Fruit fly (Drosophila melanogaster) whole organism, embryonic: ENCODE measurements around the gene Ada1-1.

Source experiments
- Atf3 ChIP-seq: fragments of 200-800 bp; sonication (Bioruptor generic); optimal IDR thresholded peaks from 3 replicates; lab custom pipeline; 2016; ENCODE audit warnings: missing biosample characterization, missing genetic modification characterization
- Bteb2 ChIP-seq: fragments of 200-800 bp; sonication (Bioruptor generic); optimal IDR thresholded peaks from 2 replicates; lab custom pipeline; 2016; ENCODE audit warnings: missing biosample characterization, missing genetic modification characterization
- CG10543 ChIP-seq: fragments of 200-800 bp; sonication (Bioruptor generic); optimal IDR thresholded peaks from 3 replicates; lab custom pipeline; 2017; ENCODE audit warnings: missing biosample characterization, mild to moderate bottlenecking, missing genetic modification characterization, moderate library complexity
- CG14050 ChIP-seq: fragments of 200-800 bp; sonication (Bioruptor generic); IDR thresholded peaks from 3 replicates; pipeline ENCODE4 v1.3.6; 2022; ENCODE audit warnings: missing biosample characterization, missing genetic modification characterization
- CG14860 ChIP-seq: fragments of 200-800 bp; sonication (Bioruptor generic); IDR thresholded peaks from 3 replicates; pipeline ENCODE4 v1.3.6; 2022; ENCODE audit warnings: missing biosample characterization, missing genetic modification characterization; ENCODE audit not compliant: partially characterized antibody
- CG17359 ChIP-seq: fragments of 200-800 bp; sonication (Bioruptor generic); optimal IDR thresholded peaks from 3 replicates; lab custom pipeline; 2018; ENCODE audit warnings: missing biosample characterization, mild to moderate bottlenecking, missing genetic modification characterization, moderate library complexity
- CG17385 ChIP-seq: fragments of 200-800 bp; sonication (Bioruptor generic); optimal IDR thresholded peaks from 3 replicates; lab custom pipeline; 2018; ENCODE audit warnings: missing biosample characterization, mild to moderate bottlenecking, missing genetic modification characterization
- CG17802 ChIP-seq: fragments of 200-800 bp; sonication (Bioruptor generic); optimal IDR thresholded peaks from 2 replicates; lab custom pipeline; 2018; ENCODE audit warnings: missing biosample characterization, mild to moderate bottlenecking, missing genetic modification characterization, moderate library complexity
- CG2889 ChIP-seq: fragments of 200-800 bp; sonication (Bioruptor generic); IDR thresholded peaks from 3 replicates; pipeline ENCODE4 v1.3.6; 2022; ENCODE audit warnings: missing biosample characterization, missing genetic modification characterization
- CG3163 ChIP-seq: fragments of 200-800 bp; sonication (Bioruptor generic); optimal IDR thresholded peaks from 3 replicates; lab custom pipeline; 2016; ENCODE audit warnings: missing biosample characterization, missing genetic modification characterization
- CG34422 ChIP-seq: fragments of 200-800 bp; sonication (Bioruptor generic); IDR thresholded peaks from 3 replicates; pipeline ENCODE4 v1.3.6; 2022; ENCODE audit warnings: missing biosample characterization, missing genetic modification characterization
- CG3838 ChIP-seq: fragments of 200-800 bp; sonication (Bioruptor generic); optimal IDR thresholded peaks from 3 replicates; lab custom pipeline; 2016; ENCODE audit warnings: missing biosample characterization, missing genetic modification characterization
- CG8359 ChIP-seq: fragments of 200-800 bp; sonication (Bioruptor generic); optimal IDR thresholded peaks from 2 replicates; lab custom pipeline; 2017; ENCODE audit warnings: missing biosample characterization, mild to moderate bottlenecking, missing genetic modification characterization, borderline replicate concordance
- CG8388 ChIP-seq: fragments of 200-800 bp; sonication (Bioruptor generic); optimal IDR thresholded peaks from 2 replicates; lab custom pipeline; 2019; ENCODE audit warnings: missing biosample characterization, mild to moderate bottlenecking, missing genetic modification characterization, moderate library complexity
- Dad ChIP-seq: fragments of 200-800 bp; sonication (Bioruptor generic); optimal IDR thresholded peaks from 3 replicates; lab custom pipeline; 2016; ENCODE audit warnings: missing biosample characterization, missing genetic modification characterization
- Dfd ChIP-seq, 2 experiments: fragments of >200 bp; optimal IDR thresholded peaks; 2 replicates each; lab custom pipeline; 2017; ENCODE audit warnings: missing biosample characterization in 2 of 2, missing genetic modification characterization in 2 of 2
- Dip2 ChIP-seq: fragments of 200-800 bp; sonication (Bioruptor generic); IDR thresholded peaks from 2 replicates; pipeline ENCODE4 v1.3.6; 2022; ENCODE audit warnings: missing biosample characterization, missing genetic modification characterization
- Doc2 ChIP-seq: fragments of 200-800 bp; sonication (Bioruptor generic); IDR thresholded peaks from 2 replicates; pipeline ENCODE4 v1.3.6; 2022; ENCODE audit warnings: missing biosample characterization, missing genetic modification characterization
- Dp ChIP-seq: fragments of 200-800 bp; sonication (Bioruptor generic); optimal IDR thresholded peaks from 2 replicates; lab custom pipeline; 2018; ENCODE audit warnings: missing biosample characterization, mild to moderate bottlenecking, missing genetic modification characterization, moderate library complexity
- E2f1 ChIP-seq: fragments of 200-800 bp; sonication (Bioruptor generic); IDR thresholded peaks from 2 replicates; pipeline ENCODE4 v1.3.6; 2022; ENCODE audit warnings: missing biosample characterization, missing genetic modification characterization
- HLHmδ ChIP-seq: fragments of 200-800 bp; sonication (Bioruptor generic); optimal IDR thresholded peaks from 2 replicates; lab custom pipeline; 2018; ENCODE audit warnings: missing biosample characterization, mild to moderate bottlenecking, missing genetic modification characterization, moderate library complexity
- MBD-R2 ChIP-seq: fragments of 200-800 bp; sonication (Bioruptor generic); IDR thresholded peaks from 2 replicates; pipeline ENCODE4 v1.3.6; 2022; ENCODE audit warnings: missing biosample characterization, missing genetic modification characterization
- Mad ChIP-seq: fragments of 200-800 bp; sonication (Bioruptor generic); optimal IDR thresholded peaks from 2 replicates; lab custom pipeline; 2016; ENCODE audit warnings: missing biosample characterization, missing genetic modification characterization
- Opbp ChIP-seq: fragments of 200-800 bp; sonication (Bioruptor generic); IDR thresholded peaks from 3 replicates; pipeline ENCODE4 v1.3.6; 2022; ENCODE audit warnings: missing biosample characterization, missing genetic modification characterization; ENCODE audit not compliant: partially characterized antibody
- Ptx1 ChIP-seq: fragments of 200-800 bp; sonication (Bioruptor generic); IDR thresholded peaks from 2 replicates; pipeline ENCODE4 v1.3.6; 2022; ENCODE audit warnings: missing biosample characterization, missing genetic modification characterization
- Vsx1 ChIP-seq: fragments of 200-800 bp; sonication (Bioruptor generic); optimal IDR thresholded peaks from 2 replicates; lab custom pipeline; 2017; ENCODE audit warnings: missing biosample characterization, mild to moderate bottlenecking, missing genetic modification characterization, missing genetic modification reagents
- amos ChIP-seq: fragments of 200-800 bp; sonication (Bioruptor generic); IDR thresholded peaks from 2 replicates; pipeline ENCODE4 v1.3.6; 2022; ENCODE audit warnings: missing biosample characterization, missing genetic modification characterization; ENCODE audit not compliant: partially characterized antibody
- ap ChIP-seq: fragments of 200-800 bp; sonication (Bioruptor generic); IDR thresholded peaks from 2 replicates; pipeline ENCODE4 v1.3.6; 2022; ENCODE audit warnings: missing biosample characterization, missing genetic modification characterization
- ara ChIP-seq: fragments of 200-800 bp; sonication (Bioruptor generic); IDR thresholded peaks from 2 replicates; pipeline ENCODE4 v1.3.6; 2022; ENCODE audit warnings: missing biosample characterization, missing genetic modification characterization
- ato ChIP-seq: fragments of 200-800 bp; sonication (Bioruptor generic); IDR thresholded peaks from 2 replicates; pipeline ENCODE4 v1.3.6; 2022; ENCODE audit warnings: missing biosample characterization, missing genetic modification characterization; ENCODE audit not compliant: partially characterized antibody
- bigmax ChIP-seq: fragments of 200-800 bp; sonication (Bioruptor generic); optimal IDR thresholded peaks from 2 replicates; lab custom pipeline; 2018; ENCODE audit warnings: missing biosample characterization, mild to moderate bottlenecking, missing genetic modification characterization
- croc ChIP-seq: fragments of 200-800 bp; sonication (Bioruptor generic); conservative IDR thresholded peaks from 3 replicates; pipeline ENCODE4 v1.3.6; 2022; ENCODE audit warnings: missing biosample characterization, missing genetic modification characterization
- danr ChIP-seq: fragments of 200-800 bp; sonication (Bioruptor generic); IDR thresholded peaks from 2 replicates; pipeline ENCODE4 v1.3.6; 2022; ENCODE audit warnings: missing biosample characterization, missing genetic modification characterization
- exex ChIP-seq: fragments of 200-800 bp; sonication (Bioruptor generic); optimal IDR thresholded peaks from 4 replicates; lab custom pipeline; 2018; ENCODE audit warnings: missing biosample characterization, mild to moderate bottlenecking, missing genetic modification characterization, moderate library complexity
- h ChIP-seq: fragments of >200 bp; optimal IDR thresholded peaks from 2 replicates; lab custom pipeline; 2017
- hkb ChIP-seq, 2 experiments: fragments of 200-800 bp in 1 of 2; fragments of >200 bp in 1 of 2; sonication (Bioruptor generic) in 1 of 2; IDR thresholded peaks in 1 of 2; optimal IDR thresholded peaks in 1 of 2; 2 replicates each; pipeline versions ENCODE4 v1.3.6 to Lab custom; 2017 to 2022; ENCODE audit warnings: missing biosample characterization in 1 of 2, missing genetic modification characterization in 1 of 2
- inv ChIP-seq: fragments of 200-800 bp; sonication (Bioruptor generic); IDR thresholded peaks from 2 replicates; pipeline ENCODE4 v1.3.6; 2022; ENCODE audit warnings: missing biosample characterization, missing genetic modification characterization; ENCODE audit not compliant: partially characterized antibody
- kay ChIP-seq: fragments of 200-800 bp; sonication (Bioruptor generic); optimal IDR thresholded peaks from 2 replicates; lab custom pipeline; 2016; ENCODE audit warnings: missing biosample characterization, missing genetic modification characterization
- mld ChIP-seq: fragments of 200-800 bp; sonication (Bioruptor generic); IDR thresholded peaks from 3 replicates; pipeline ENCODE4 v1.3.6; 2022; ENCODE audit warnings: missing biosample characterization, missing genetic modification characterization; ENCODE audit not compliant: partially characterized antibody
- org-1 ChIP-seq: fragments of 200-800 bp; sonication (Bioruptor generic); optimal IDR thresholded peaks from 2 replicates; lab custom pipeline; 2017; ENCODE audit warnings: missing biosample characterization, missing genetic modification characterization
- peb ChIP-seq: fragments of 200-800 bp; sonication (Bioruptor generic); IDR thresholded peaks from 2 replicates; pipeline ENCODE4 v1.3.6; 2022; ENCODE audit warnings: missing biosample characterization, missing genetic modification characterization
- pita ChIP-seq: fragments of 200-800 bp; sonication (Bioruptor generic); optimal IDR thresholded peaks from 2 replicates; lab custom pipeline; 2017; ENCODE audit warnings: missing biosample characterization, mild to moderate bottlenecking, missing genetic modification characterization
- repo ChIP-seq: fragments of 200-800 bp; sonication (Bioruptor generic); optimal IDR thresholded peaks from 2 replicates; lab custom pipeline; 2016; ENCODE audit warnings: missing biosample characterization, missing genetic modification characterization
- salm ChIP-seq: fragments of 200-800 bp; sonication (Bioruptor generic); optimal IDR thresholded peaks from 2 replicates; lab custom pipeline; 2018; ENCODE audit warnings: missing biosample characterization, mild to moderate bottlenecking, missing genetic modification characterization
- so ChIP-seq: fragments of 200-800 bp; sonication (Bioruptor generic); IDR thresholded peaks from 3 replicates; pipeline ENCODE4 v1.3.6; 2022; ENCODE audit warnings: missing biosample characterization, missing genetic modification characterization
- tin ChIP-seq: fragments of 200-800 bp; sonication (Bioruptor generic); optimal IDR thresholded peaks from 3 replicates; lab custom pipeline; 2016; ENCODE audit warnings: missing biosample characterization, missing genetic modification characterization
- ttk ChIP-seq: fragments of 200-800 bp; sonication (Bioruptor generic); IDR thresholded peaks from 2 replicates; pipeline ENCODE4 v2.1.2; 2022; ENCODE audit warnings: missing biosample characterization, missing genetic modification characterization
- tx ChIP-seq: fragments of 200-800 bp; sonication (Bioruptor generic); optimal IDR thresholded peaks from 2 replicates; lab custom pipeline; 2016; ENCODE audit warnings: missing biosample characterization, missing genetic modification characterization
- unc-4 ChIP-seq: fragments of 200-800 bp; sonication (Bioruptor generic); IDR thresholded peaks from 2 replicates; pipeline ENCODE4 v1.3.6; 2022; ENCODE audit warnings: missing biosample characterization, missing genetic modification characterization; ENCODE audit not compliant: partially characterized antibody
- zfh1 ChIP-seq: fragments of 200-800 bp; sonication (Bioruptor generic); IDR thresholded peaks from 3 replicates; pipeline ENCODE4 v1.3.6; 2022; ENCODE audit warnings: missing biosample characterization, missing genetic modification characterization

Gene Ada1-1

dm6 chr2L:11970853-11971397, 25.7 kb upstream of the Ada1-1 start (continued):
- TF ChIP-seq CG3838 (GFP tag; lab: Kevin White, UChicago) (no peak), ap (GFP tag; lab: Robert Waterston, UW) (no peak), Dp (GFP tag; lab: Kevin White, UChicago) (no peak), croc (GFP tag; lab: Robert Waterston, UW) (no peak), ara (no peak), pita (GFP tag; lab: Kevin White, UChicago) (no peak), Atf3 (GFP tag; lab: Kevin White, UChicago) (peak; percentile 6), E2f1 (no peak; the same call in 1 of the 2 replicates), Dfd (GFP tag; optimal IDR thresholded peaks at IDR 0.05; lab: Kevin White, UChicago) (no peak), hkb (optimal IDR thresholded peaks at IDR 0.05; lab: Kevin White, UChicago) (no peak), hkb (GFP tag; IDR thresholded peaks at IDR 0.05; lab: Robert Waterston, UW) (peak; percentile 45; the same call in 1 of the 2 replicates), repo (GFP tag; lab: Kevin White, UChicago) (no peak), danr (GFP tag; lab: Robert Waterston, UW) (no peak), HLHmδ (GFP tag; lab: Kevin White, UChicago) (peak; percentile 50), Opbp (GFP tag; lab: Robert Waterston, UW) (0 out of 3 replicates have a peak, but pooled peaks have one; percentile 30), CG2889 (GFP tag; lab: Robert Waterston, UW) (no peak), CG14860 (GFP tag; lab: Robert Waterston, UW) (0 out of 3 replicates have a peak, but pooled peaks have one; percentile 33), CG17802 (no peak), zfh1 (GFP tag; lab: Robert Waterston, UW) (peak; percentile 56; the same call in 1 of the 3 replicates), Dad (GFP tag; lab: Kevin White, UChicago) (no peak), MBD-R2 (GFP tag; lab: Robert Waterston, UW) (0 out of 2 replicates have a peak, but pooled peaks have one; percentile 10), Doc2 (no peak), h (lab: Kevin White, UChicago) (no peak), CG8359 (GFP tag; lab: Kevin White, UChicago) (peak; percentile 27), salm (tag; lab: Kevin White, UChicago) (no peak), bigmax (GFP tag; lab: Kevin White, UChicago) (no peak), CG14050 (GFP tag; lab: Robert Waterston, UW) (no peak), Bteb2 (GFP tag; lab: Kevin White, UChicago) (no peak), inv (GFP tag; lab: Robert Waterston, UW) (no peak; the same call in 1 of the 2 replicates), tx (GFP tag; lab: Kevin White, UChicago) (no peak), CG3163 (GFP tag; lab: Kevin White, UChicago) (peak; percentile 99), ttk (no peak), peb (no peak), org-1 (peak; percentile 22), Dip2 (GFP tag; lab: Robert Waterston, UW) (no peak), ato (peak; percentile 7; the same call in 1 of the 2 replicates), CG8388 (GFP tag; lab: Kevin White, UChicago) (no peak), Vsx1 (peak; percentile 98), so (GFP tag; lab: Robert Waterston, UW) (no peak), exex (tag; lab: Kevin White, UChicago) (peak; percentile 83), Mad (GFP tag; lab: Kevin White, UChicago) (no peak), CG34422 (GFP tag; lab: Robert Waterston, UW) (peak; percentile 44; the same call in 1 of the 3 replicates), CG17385 (GFP tag; lab: Kevin White, UChicago) (no peak), CG17359 (tag; lab: Kevin White, UChicago) (peak; percentile 3), mld (GFP tag; lab: Robert Waterston, UW) (no peak), unc-4 (GFP tag; lab: Robert Waterston, UW) (no peak), Ptx1 (GFP tag; lab: Robert Waterston, UW) (0 out of 2 replicates have a peak, but pooled peaks have one; percentile 34), CG10543 (GFP tag; lab: Kevin White, UChicago) (peak; percentile 81), amos (peak; percentile 43; the same call in 1 of the 2 replicates), kay (GFP tag; lab: Kevin White, UChicago) (peak; percentile 45), tin (GFP tag; lab: Kevin White, UChicago) (no peak)
